Worm (Caenorhabditis elegans) whole organism, late embryonic: Measurements from ENCODE around the gene srn-1.

Experiments used
- ceh-14 ChIP-seq: sonication (generic microtip); optimal IDR thresholded peaks from 2 replicates; lab custom pipeline; 2016; ENCODE audit warnings: missing genotype, missing genetic modification characterization, missing compliant biosample characterization
- ceh-19 ChIP-seq: fragments of 200-800 bp; sonication (Bioruptor generic); optimal IDR thresholded peaks from 2 replicates; lab custom pipeline; 2018; ENCODE audit warnings: mild to moderate bottlenecking, missing genetic modification characterization, missing compliant biosample characterization
- ceh-22 ChIP-seq: sonication (generic microtip); optimal IDR thresholded peaks from 2 replicates; lab custom pipeline; 2017; ENCODE audit warnings: missing biosample characterization, missing genetic modification characterization
- dmd-4 ChIP-seq: sonication (generic microtip); optimal IDR thresholded peaks from 2 replicates; lab custom pipeline; 2016; ENCODE audit warnings: borderline replicate concordance, missing genetic modification characterization, missing compliant biosample characterization
- pax-1 ChIP-seq: fragments of 150-350 bp; optimal IDR thresholded peaks from 2 replicates; lab custom pipeline; 2014; ENCODE audit warnings: missing biosample characterization, missing genetic modification characterization
- pha-2 ChIP-seq: sonication (generic microtip); optimal IDR thresholded peaks from 2 replicates; lab custom pipeline; 2017; ENCODE audit warnings: mild to moderate bottlenecking, missing genetic modification characterization, missing compliant biosample characterization
- sdc-2 ChIP-seq: sonication (generic microtip); optimal IDR thresholded peaks from 2 replicates; lab custom pipeline; 2016; ENCODE audit warnings: missing genotype, missing genetic modification characterization, missing compliant biosample characterization

DNA sequence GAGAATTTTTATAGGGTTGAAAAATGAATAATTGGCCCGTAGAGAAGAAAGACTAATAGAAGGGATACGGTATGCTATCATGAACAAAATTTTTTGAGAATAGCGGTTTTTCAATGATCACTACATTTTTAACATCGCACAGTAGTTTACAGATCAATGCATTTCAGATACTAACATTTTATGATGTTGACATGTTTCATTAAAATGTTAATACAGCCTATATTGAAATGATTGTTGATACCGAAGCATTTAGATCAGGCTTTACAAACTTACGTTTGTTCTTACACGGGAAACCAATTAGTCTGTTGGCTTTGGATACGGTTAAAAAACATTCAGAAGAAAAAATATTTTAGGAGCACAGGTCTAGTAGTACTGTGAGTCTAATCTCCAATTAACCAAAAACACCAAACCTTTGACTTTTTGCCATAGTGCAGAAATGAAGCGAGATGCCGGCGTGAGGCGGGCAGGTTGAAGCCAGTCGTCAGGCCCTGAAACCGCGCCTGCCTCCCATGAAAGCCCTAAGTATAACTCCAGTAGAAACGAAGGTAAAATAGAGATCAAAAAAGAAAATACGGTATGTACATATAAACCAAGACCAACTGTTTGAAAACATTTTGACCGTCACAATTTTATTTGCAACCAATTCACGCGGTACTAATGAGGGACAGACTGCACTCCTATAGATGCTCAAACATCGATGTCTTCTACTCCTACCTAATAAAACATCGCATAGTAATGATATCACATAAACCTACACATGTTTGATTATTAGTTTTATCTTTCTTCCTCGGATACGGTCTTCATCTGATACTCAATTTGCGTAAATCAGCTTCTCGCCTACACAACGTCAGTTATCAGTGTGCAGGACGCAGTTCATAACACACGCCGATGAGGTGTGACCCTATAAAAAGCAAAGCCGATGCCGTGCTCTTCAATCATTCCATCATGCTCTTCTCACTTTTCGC lies 7.8 kb downstream of the srn-1 start, which contains the start of gene fil-2:
- TF ChIP-seq pha-2 (tag; lab: Kevin White, UChicago) (no peak), sdc-2 (tag; lab: Kevin White, UChicago) (no peak), ceh-14 (tag; lab: Kevin White, UChicago) (no peak), ceh-22 (tag; lab: Kevin White, UChicago) (no peak), dmd-4 (tag; lab: Kevin White, UChicago) (no peak), ceh-19 (GFP tag; lab: Kevin White, UChicago) (no peak), pax-1 (tag; lab: Kevin White, UChicago) (no peak)
